Worm (Caenorhabditis elegans) whole organism, mixed stage, embryonic: Measurements from ENCODE around the gene Y110A2AL.3.

Source experiments
- M03D4.4 ChIP-seq: sonication (generic microtip); optimal IDR thresholded peaks from 2 replicates; lab custom pipeline; 2017; ENCODE audit warnings: mild to moderate bottlenecking, missing genetic modification characterization, missing compliant biosample characterization
- bed-3 ChIP-seq: fragments of 200-800 bp; sonication (Bioruptor generic); optimal IDR thresholded peaks from 3 replicates; lab custom pipeline; 2018; ENCODE audit warnings: mild to moderate bottlenecking, missing genetic modification characterization, moderate library complexity, missing compliant biosample characterization
- cnd-1 ChIP-seq: fragments of 200-800 bp; sonication (Bioruptor generic); optimal IDR thresholded peaks from 2 replicates; lab custom pipeline; 2018; ENCODE audit warnings: mild to moderate bottlenecking, missing genetic modification characterization, missing compliant biosample characterization
- elt-1 ChIP-seq: sonication (generic microtip); optimal IDR thresholded peaks from 2 replicates; lab custom pipeline; 2017; ENCODE audit warnings: missing genetic modification characterization, mild to moderate bottlenecking, missing compliant biosample characterization, antibody characterized with exemption, moderate library complexity, borderline replicate concordance; ENCODE audit not compliant: insufficient read depth
- elt-3 ChIP-seq: fragments of 150-350 bp; optimal IDR thresholded peaks from 2 replicates; lab custom pipeline; 2014; ENCODE audit warnings: missing biosample characterization, missing genetic modification characterization
- flh-1 ChIP-seq: fragments of 200-800 bp; sonication (Bioruptor generic); optimal IDR thresholded peaks from 2 replicates; lab custom pipeline; 2018; ENCODE audit warnings: mild to moderate bottlenecking, missing genetic modification characterization, moderate library complexity, missing compliant biosample characterization
- hlh-1 ChIP-seq: fragments of 150-350 bp; optimal IDR thresholded peaks from 2 replicates; lab custom pipeline; 2014; ENCODE audit warnings: missing biosample characterization, missing genetic modification reagents, missing genetic modification characterization
- lsy-2 ChIP-seq: fragments of 150-350 bp; optimal IDR thresholded peaks from 2 replicates; lab custom pipeline; 2014; ENCODE audit warnings: missing biosample characterization, missing genetic modification characterization
- mab-5 ChIP-seq: fragments of 150-350 bp; optimal IDR thresholded peaks from 2 replicates; lab custom pipeline; 2014; ENCODE audit warnings: missing biosample characterization, missing genetic modification characterization
- mep-1 ChIP-seq: fragments of 150-350 bp; optimal IDR thresholded peaks from 2 replicates; lab custom pipeline; 2017; ENCODE audit warnings: missing biosample characterization, missing genetic modification reagents, missing genetic modification characterization, inconsistent platforms
- mls-2 ChIP-seq: sonication (generic microtip); optimal IDR thresholded peaks from 2 replicates; lab custom pipeline; 2016; ENCODE audit warnings: mild to moderate bottlenecking, missing genetic modification characterization, moderate library complexity, missing compliant biosample characterization
- nhr-12 ChIP-seq: fragments of 150-350 bp; optimal IDR thresholded peaks from 2 replicates; lab custom pipeline; 2014; ENCODE audit warnings: missing biosample characterization, missing genetic modification characterization
- nhr-2 ChIP-seq: fragments of 150-350 bp; optimal IDR thresholded peaks from 2 replicates; lab custom pipeline; 2014; ENCODE audit warnings: missing biosample characterization, missing genetic modification characterization
- nhr-237 ChIP-seq: fragments of 150-350 bp; optimal IDR thresholded peaks from 2 replicates; lab custom pipeline; 2014; ENCODE audit warnings: missing biosample characterization, missing genetic modification characterization
- sptf-1 ChIP-seq: sonication (generic microtip); optimal IDR thresholded peaks from 2 replicates; lab custom pipeline; 2017; ENCODE audit warnings: mild to moderate bottlenecking, missing genetic modification characterization, moderate library complexity, missing compliant biosample characterization
- tbx-8 ChIP-seq: fragments of 200-800 bp; sonication (Bioruptor generic); optimal IDR thresholded peaks from 2 replicates; lab custom pipeline; 2018; ENCODE audit warnings: mild to moderate bottlenecking, missing genetic modification characterization, moderate library complexity, missing compliant biosample characterization
- unc-120 ChIP-seq: sonication (generic microtip); optimal IDR thresholded peaks from 2 replicates; lab custom pipeline; 2017; ENCODE audit warnings: missing genetic modification characterization, missing compliant biosample characterization; ENCODE audit not compliant: poor library complexity, severe bottlenecking
- unc-39 ChIP-seq: fragments of 150-350 bp; optimal IDR thresholded peaks from 2 replicates; lab custom pipeline; 2014; ENCODE audit warnings: missing biosample characterization, missing genetic modification characterization
- zip-8 ChIP-seq: fragments of 150-350 bp; optimal IDR thresholded peaks from 2 replicates; lab custom pipeline; 2014; ENCODE audit warnings: missing biosample characterization, missing genetic modification characterization
- ztf-11 ChIP-seq: fragments of 150-350 bp; optimal IDR thresholded peaks from 2 replicates; lab custom pipeline; 2014; ENCODE audit warnings: missing biosample characterization, missing genetic modification characterization

The Y110A2AL.3 gene

ce11 chrII:2913505-2913904 is 46.6 kb downstream of the Y110A2AL.3 start, which contains the start of gene ubc-15:
ubc-15 (minus strand) TSS chrII:2913605.
- TF ChIP-seq unc-120 (tag; lab: Kevin White, UChicago), result no peak
- no peak for TF ChIP-seq elt-3
- TF ChIP-seq mls-2 (tag; lab: Kevin White, UChicago), result no peak
- no peak for TF ChIP-seq unc-39 (tag; lab: Kevin White, UChicago)
- no peak for TF ChIP-seq tbx-8 (GFP tag; lab: Kevin White, UChicago)
- no peak for TF ChIP-seq bed-3 (GFP tag; lab: Kevin White, UChicago)
- TF ChIP-seq sptf-1 (tag; lab: Kevin White, UChicago), result no peak
- no peak for TF ChIP-seq ztf-11 (tag; lab: Kevin White, UChicago)
- TF ChIP-seq mab-5 (tag; lab: Kevin White, UChicago), result no peak
- no peak for TF ChIP-seq cnd-1 (tag; lab: Kevin White, UChicago)
- no peak for TF ChIP-seq mep-1 (tag; lab: Kevin White, UChicago)
- no peak for TF ChIP-seq hlh-1
- no peak for TF ChIP-seq nhr-2 (tag; lab: Kevin White, UChicago)
- TF ChIP-seq lsy-2, result no peak
- no peak for TF ChIP-seq M03D4.4
- no peak for TF ChIP-seq nhr-12 (tag; lab: Kevin White, UChicago)
- TF ChIP-seq elt-1, result no peak
- no peak for TF ChIP-seq flh-1 (GFP tag; lab: Kevin White, UChicago)
- no peak for TF ChIP-seq nhr-237
- TF ChIP-seq zip-8 (tag; lab: Kevin White, UChicago), result no peak
- TF ChIP-seq, all 35 proteins: peak for 0
